Worm (Caenorhabditis elegans) whole organism, L1 larva: ENCODE results near the gene C08E8.1.

Source experiments
- ceh-82 ChIP-seq, 3 experiments: fragments of 150-350 bp in 1 of 3; sonication (generic microtip) in 2 of 3; optimal IDR thresholded peaks; 2 replicates each; lab custom pipeline; 2014 to 2017; ENCODE audit warnings: missing biosample characterization in 3 of 3, missing genetic modification characterization in 3 of 3
- nhr-90 ChIP-seq: sonication (generic microtip); optimal IDR thresholded peaks from 2 replicates; lab custom pipeline; 2016; ENCODE audit warnings: mild to moderate bottlenecking, missing genetic modification characterization, missing compliant biosample characterization; ENCODE audit not compliant: poor library complexity
- unc-62 ChIP-seq: fragments of 150-350 bp; optimal IDR thresholded peaks from 2 replicates; lab custom pipeline; 2014; ENCODE audit warnings: missing biosample characterization, missing genetic modification reagents, missing genetic modification characterization

- TF ChIP-seq ceh-82 (tag; optimal IDR thresholded peaks at IDR 0.05; lab: Kevin White, UChicago): no peak
- no peak for TF ChIP-seq nhr-90 (tag; lab: Kevin White, UChicago)
- no peak for TF ChIP-seq unc-62 (GFP tag; lab: Kevin White, UChicago)
These were observed 11.9 kb upstream of the C08E8.1 start, which contains the start of gene Y51A2B.2 for ce11 chrV:18374194-18374593.
